Fruit fly (Drosophila melanogaster) whole organism, adult: ENCODE data around the gene Or65a.

Experiments
- CG11617 ChIP-seq: fragments of 200-800 bp; sonication (Bioruptor generic); optimal IDR thresholded peaks from 2 replicates; lab custom pipeline; 2017; ENCODE audit warnings: mild to moderate bottlenecking, missing biosample characterization, missing genetic modification reagents, missing genetic modification characterization
- CG12768 ChIP-seq: fragments of 200-800 bp; sonication (Bioruptor generic); optimal IDR thresholded peaks from 2 replicates; lab custom pipeline; 2017; ENCODE audit warnings: missing biosample characterization, missing genetic modification characterization, mild to moderate bottlenecking, moderate library complexity, missing genetic modification reagents
- CG14711 ChIP-seq: fragments of 200-800 bp; sonication (Bioruptor generic); optimal IDR thresholded peaks from 2 replicates; lab custom pipeline; 2018; ENCODE audit warnings: missing biosample characterization, mild to moderate bottlenecking, missing genetic modification characterization, moderate library complexity
- CG1620 ChIP-seq: fragments of 200-800 bp; sonication (Bioruptor generic); optimal IDR thresholded peaks from 2 replicates; lab custom pipeline; 2016; ENCODE audit warnings: missing biosample characterization, missing genetic modification characterization
- CG33017 ChIP-seq: fragments of 200-800 bp; sonication (Bioruptor generic); optimal IDR thresholded peaks from 2 replicates; lab custom pipeline; 2018; ENCODE audit warnings: missing biosample characterization, mild to moderate bottlenecking, missing genetic modification characterization, moderate library complexity
- CG5204 ChIP-seq: fragments of 200-800 bp; sonication (Bioruptor generic); optimal IDR thresholded peaks from 2 replicates; lab custom pipeline; 2016; ENCODE audit warnings: missing biosample characterization, missing genetic modification characterization
- CG7045 ChIP-seq: fragments of 200-800 bp; sonication (Bioruptor generic); optimal IDR thresholded peaks from 2 replicates; lab custom pipeline; 2017; ENCODE audit warnings: missing biosample characterization, mild to moderate bottlenecking, missing genetic modification characterization
- CG7101 ChIP-seq: fragments of 200-800 bp; sonication (Bioruptor generic); optimal IDR thresholded peaks from 2 replicates; lab custom pipeline; 2018; ENCODE audit warnings: missing biosample characterization, mild to moderate bottlenecking, missing genetic modification characterization, moderate library complexity
- Clk ChIP-seq: fragments of 200-800 bp; sonication (Bioruptor generic); optimal IDR thresholded peaks from 2 replicates; lab custom pipeline; 2017; ENCODE audit warnings: missing biosample characterization, missing genetic modification characterization
- Crg-1 ChIP-seq: fragments of 200-800 bp; sonication (Bioruptor generic); optimal IDR thresholded peaks from 2 replicates; lab custom pipeline; 2016; ENCODE audit warnings: missing biosample characterization, missing genetic modification characterization
- Hr96 ChIP-seq: fragments of 200-800 bp; sonication (Bioruptor generic); optimal IDR thresholded peaks from 2 replicates; lab custom pipeline; 2016; ENCODE audit warnings: missing biosample characterization, missing genetic modification characterization
- Mnt ChIP-seq: fragments of 200-800 bp; sonication (Bioruptor generic); optimal IDR thresholded peaks from 2 replicates; lab custom pipeline; 2016; ENCODE audit warnings: missing biosample characterization, mild to moderate bottlenecking, missing genetic modification characterization
- bab1 ChIP-seq: fragments of 200-800 bp; sonication (Bioruptor generic); optimal IDR thresholded peaks from 3 replicates; lab custom pipeline; 2019; ENCODE audit warnings: missing biosample characterization, mild to moderate bottlenecking, missing genetic modification characterization, moderate library complexity
- cic ChIP-seq: fragments of 200-800 bp; sonication (Bioruptor generic); optimal IDR thresholded peaks from 2 replicates; lab custom pipeline; 2017; ENCODE audit warnings: missing biosample characterization, mild to moderate bottlenecking, missing genetic modification characterization, moderate library complexity
- cnc ChIP-seq, 2 experiments: fragments of >200 bp; optimal IDR thresholded peaks; 2 replicates each; lab custom pipeline; 2017
- kay ChIP-seq: fragments of 200-800 bp; sonication (Bioruptor generic); peaks from one replicate; lab custom pipeline; 2016; ENCODE audit warnings: missing biosample characterization, missing genetic modification characterization, borderline replicate concordance
- ovo ChIP-seq: fragments of 200-800 bp; sonication (Bioruptor generic); optimal IDR thresholded peaks from 2 replicates; lab custom pipeline; 2016; ENCODE audit warnings: missing biosample characterization, missing genetic modification characterization
- pad ChIP-seq: fragments of 200-800 bp; sonication (Bioruptor generic); optimal IDR thresholded peaks from 3 replicates; lab custom pipeline; 2017; ENCODE audit warnings: missing biosample characterization, missing genetic modification characterization, mild to moderate bottlenecking, moderate library complexity, missing genetic modification reagents
- tj ChIP-seq: fragments of 200-800 bp; sonication (Bioruptor generic); optimal IDR thresholded peaks from 3 replicates; lab custom pipeline; 2017; ENCODE audit warnings: missing biosample characterization, mild to moderate bottlenecking, missing genetic modification characterization, moderate library complexity
- toe ChIP-seq: fragments of 200-800 bp; sonication (Bioruptor generic); optimal IDR thresholded peaks from 2 replicates; lab custom pipeline; 2016; ENCODE audit warnings: missing biosample characterization, missing genetic modification characterization

Or65a gene

DNA sequence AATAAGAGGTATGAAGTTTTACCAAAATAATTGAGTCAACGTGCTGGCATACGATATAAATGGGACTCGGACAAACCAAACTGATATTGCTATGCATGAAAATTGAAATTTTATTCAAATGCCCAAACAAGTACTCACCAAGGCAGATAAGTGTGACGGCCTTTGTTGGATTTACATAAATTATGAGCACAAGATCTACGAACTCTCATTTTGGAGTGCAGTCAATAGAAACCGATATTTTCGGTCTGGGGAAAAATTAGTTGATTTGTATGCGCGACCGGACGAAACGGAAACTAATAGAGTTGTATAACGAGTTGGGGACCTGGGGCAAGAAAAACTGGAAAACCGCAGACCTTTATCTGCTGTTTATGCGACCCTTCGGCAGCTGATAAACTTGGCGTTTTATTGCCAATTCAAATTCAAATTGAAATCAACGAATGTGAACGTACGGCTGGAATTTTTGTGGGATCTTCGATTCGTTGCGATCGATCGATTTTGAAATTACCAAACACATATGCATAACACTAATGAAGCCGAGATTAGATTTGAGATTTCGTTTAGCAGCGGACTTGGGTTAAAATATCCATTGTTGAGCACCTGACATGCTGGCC is 15.9 kb downstream of the Or65a start:
- TF ChIP-seq ovo (GFP tag; lab: Kevin White, UChicago) (no peak), pad (GFP tag; lab: Kevin White, UChicago) (no peak), bab1 (no peak), cic (GFP tag; lab: Kevin White, UChicago) (no peak), CG7045 (GFP tag; lab: Kevin White, UChicago) (no peak), cnc (optimal IDR thresholded peaks at IDR 0.05; lab: Kevin White, UChicago) (no peak), toe (GFP tag; lab: Kevin White, UChicago) (no peak), CG5204 (GFP tag; lab: Kevin White, UChicago) (no peak), CG12768 (no peak), CG1620 (GFP tag; lab: Kevin White, UChicago) (no peak), CG11617 (GFP tag; lab: Kevin White, UChicago) (no peak), CG33017 (no peak), CG7101 (tag; lab: Kevin White, UChicago) (no peak), kay (GFP tag; lab: Kevin White, UChicago) (no peak), Clk (GFP tag; lab: Kevin White, UChicago) (no peak), CG14711 (tag; lab: Kevin White, UChicago) (no peak)

DNA sequence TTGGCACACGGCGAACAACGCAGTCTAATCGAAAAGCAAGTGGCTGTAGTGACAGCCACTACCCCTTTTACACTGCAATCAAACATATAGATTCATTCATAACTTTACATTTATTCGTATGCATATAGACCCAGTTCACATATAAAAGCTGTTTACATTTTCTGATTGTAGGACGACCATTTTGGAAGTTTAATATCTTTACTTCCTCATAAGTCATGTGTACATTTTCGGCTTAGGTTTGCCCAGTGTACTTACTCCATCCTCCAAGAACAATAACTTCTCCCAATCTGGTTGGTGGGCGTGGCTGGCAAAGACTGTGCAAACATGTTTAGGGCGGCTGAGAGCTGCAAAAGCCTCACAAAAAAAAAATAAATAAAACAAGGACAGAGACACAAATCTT is 17.9 kb downstream of the Or65a start:
- TF ChIP-seq CG11617 (GFP tag; lab: Kevin White, UChicago), result no peak
- TF ChIP-seq kay (GFP tag; lab: Kevin White, UChicago), result peak; percentile 25

DNA sequence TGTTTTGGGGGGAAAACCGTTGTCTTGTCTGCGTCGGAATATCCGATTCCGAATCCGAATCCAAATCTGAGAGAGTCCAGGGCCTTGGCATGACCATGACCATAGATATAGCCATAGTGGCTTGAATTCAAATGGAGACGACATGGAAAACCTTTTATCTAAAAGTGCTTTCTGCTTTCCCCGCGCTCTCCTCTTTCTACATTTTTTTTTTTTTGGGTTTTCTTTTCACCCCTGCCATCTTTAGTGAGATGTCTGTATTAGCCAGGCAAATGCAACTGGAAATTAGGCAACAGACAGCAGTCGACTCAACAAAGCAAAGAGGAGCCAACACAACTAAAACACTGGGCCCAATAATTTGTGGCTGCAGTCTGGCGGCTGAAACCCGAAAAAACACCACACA is 21.8 kb downstream of the Or65a start:
- TF ChIP-seq Clk (GFP tag; lab: Kevin White, UChicago) (no peak), CG1620 (GFP tag; lab: Kevin White, UChicago) (no peak), Hr96 (GFP tag; lab: Kevin White, UChicago) (no peak), CG12768 (no peak), Crg-1 (no peak), CG14711 (tag; lab: Kevin White, UChicago) (no peak), CG11617 (GFP tag; lab: Kevin White, UChicago) (no peak), bab1 (no peak), ovo (GFP tag; lab: Kevin White, UChicago) (no peak), toe (GFP tag; lab: Kevin White, UChicago) (no peak), pad (GFP tag; lab: Kevin White, UChicago) (no peak), CG33017 (no peak), CG5204 (GFP tag; lab: Kevin White, UChicago) (no peak), cnc (optimal IDR thresholded peaks at IDR 0.05; lab: Kevin White, UChicago) (no peak), Mnt (GFP tag; lab: Kevin White, UChicago) (no peak), CG7101 (tag; lab: Kevin White, UChicago) (no peak), tj (GFP tag; lab: Kevin White, UChicago) (no peak), kay (GFP tag; lab: Kevin White, UChicago) (no peak), CG7045 (GFP tag; lab: Kevin White, UChicago) (no peak), cic (GFP tag; lab: Kevin White, UChicago) (no peak)

DNA sequence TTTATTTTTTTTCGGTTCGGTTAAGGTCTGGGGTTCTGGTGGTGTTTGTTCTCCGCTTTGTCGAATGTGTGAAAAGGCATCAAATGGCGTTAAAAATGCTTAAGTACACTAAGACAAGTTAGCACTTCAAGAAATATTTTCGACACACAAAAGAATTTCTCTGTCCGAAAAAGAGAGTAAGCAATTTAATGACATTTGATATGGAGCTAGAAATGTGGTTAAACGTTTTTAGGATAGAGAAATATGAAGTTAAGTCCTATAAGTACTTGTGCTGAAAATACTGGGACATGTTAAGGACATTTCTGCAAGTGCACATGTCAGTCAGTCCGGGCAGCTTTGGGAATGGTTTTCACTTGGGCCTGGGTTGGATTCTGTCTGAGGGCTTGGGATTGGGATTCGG is 23.8 kb downstream of the Or65a start:
- TF ChIP-seq Clk (GFP tag; lab: Kevin White, UChicago) (no peak), toe (GFP tag; lab: Kevin White, UChicago) (no peak)

DNA sequence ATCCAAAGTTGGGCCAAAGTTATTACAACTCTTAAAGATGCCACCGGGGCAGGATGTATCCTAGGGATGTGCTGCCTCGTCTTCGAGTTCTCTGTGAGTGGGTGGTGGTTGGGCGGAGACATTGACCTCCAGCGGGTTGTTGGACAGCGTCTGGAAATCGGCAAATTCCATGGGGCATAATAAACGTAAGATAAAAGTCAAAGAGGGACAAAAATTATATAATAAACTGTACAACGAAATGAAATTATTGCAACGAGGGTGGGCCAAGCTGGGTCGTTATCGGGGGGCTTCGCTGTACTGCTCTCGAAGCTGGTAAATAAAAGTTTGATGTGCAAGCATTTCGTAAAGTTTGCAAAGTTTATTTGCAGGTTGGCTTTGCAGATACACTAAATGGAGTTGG is 28.0 kb downstream of the Or65a start:
- TF ChIP-seq cic (GFP tag; lab: Kevin White, UChicago) (no peak), tj (GFP tag; lab: Kevin White, UChicago) (no peak), CG7045 (GFP tag; lab: Kevin White, UChicago) (no peak), CG7101 (tag; lab: Kevin White, UChicago) (no peak), Crg-1 (no peak), CG33017 (no peak), Mnt (GFP tag; lab: Kevin White, UChicago) (no peak)

- no peak for TF ChIP-seq CG11617 (GFP tag; lab: Kevin White, UChicago)
- TF ChIP-seq CG14711 (tag; lab: Kevin White, UChicago), result no peak
- TF ChIP-seq cic (GFP tag; lab: Kevin White, UChicago), result no peak
- no peak for TF ChIP-seq Hr96 (GFP tag; lab: Kevin White, UChicago)
- no peak for TF ChIP-seq Crg-1
- TF ChIP-seq tj (GFP tag; lab: Kevin White, UChicago), result no peak
- TF ChIP-seq CG7045 (GFP tag; lab: Kevin White, UChicago), result no peak
- TF ChIP-seq cnc (optimal IDR thresholded peaks at IDR 0.05; lab: Kevin White, UChicago), result no peak
- TF ChIP-seq pad (GFP tag; lab: Kevin White, UChicago), result no peak
- TF ChIP-seq CG12768, result no peak
- no peak for TF ChIP-seq Clk (GFP tag; lab: Kevin White, UChicago)
- TF ChIP-seq bab1, result no peak
- no peak for TF ChIP-seq CG1620 (GFP tag; lab: Kevin White, UChicago)
- TF ChIP-seq CG5204 (GFP tag; lab: Kevin White, UChicago), result no peak
- TF ChIP-seq Mnt (GFP tag; lab: Kevin White, UChicago), result no peak
- no peak for TF ChIP-seq toe (GFP tag; lab: Kevin White, UChicago)
- no peak for TF ChIP-seq CG7101 (tag; lab: Kevin White, UChicago)
- no peak for TF ChIP-seq CG33017
- TF ChIP-seq kay (GFP tag; lab: Kevin White, UChicago), result no peak
- TF ChIP-seq ovo (GFP tag; lab: Kevin White, UChicago), result no peak
Observed at dm6 chr3L:6349976-6350375, 29.6 kb downstream of the Or65a start, which contains the start of gene Sfp65A. Gene Sfp65A, plus strand, starts transcription at chr3L:6350276.
